Worm (Caenorhabditis elegans) whole organism, L1 larva: ENCODE results near the gene Y50D4A.6.

ENCODE experiments used
- C16A3.4 ChIP-seq: fragments of 150-350 bp; optimal IDR thresholded peaks from 2 replicates; lab custom pipeline; 2014; ENCODE audit warnings: missing biosample characterization, missing genetic modification characterization
- blmp-1 ChIP-seq: fragments of 150-350 bp; optimal IDR thresholded peaks from 2 replicates; lab custom pipeline; 2014; ENCODE audit warnings: missing biosample characterization, missing genetic modification characterization
- ceh-8 ChIP-seq: fragments of 200-800 bp; sonication (Bioruptor generic); optimal IDR thresholded peaks from 2 replicates; lab custom pipeline; 2018; ENCODE audit warnings: mild to moderate bottlenecking, missing genetic modification characterization, moderate library complexity, missing compliant biosample characterization
- dpl-1 ChIP-seq, 3 experiments: fragments of 150-350 bp in 2 of 3; sonication (generic microtip) in 1 of 3; optimal IDR thresholded peaks; 2 replicates each; lab custom pipeline; 2014 to 2017; ENCODE audit warnings: missing biosample characterization in 3 of 3, missing genetic modification characterization in 3 of 3, missing genetic modification reagents in 3 of 3
- efl-1 ChIP-seq, 4 experiments: fragments of 150-350 bp; optimal IDR thresholded peaks in 3 of 4; peaks in 1 of 4; 1 replicate in 1 of 4; 2 replicates in 3 of 4; lab custom pipeline; 2014; ENCODE audit warnings: missing biosample characterization in 2 of 4, missing genetic modification characterization in 2 of 4, missing genetic modification reagents in 2 of 4
- efl-3 ChIP-seq: fragments of 200-800 bp; sonication (Bioruptor generic); optimal IDR thresholded peaks from 2 replicates; lab custom pipeline; 2018; ENCODE audit warnings: mild to moderate bottlenecking, missing genetic modification characterization, missing compliant biosample characterization
- egl-27 ChIP-seq, 2 experiments: fragments of 150-350 bp in 1 of 2; sonication (generic microtip); optimal IDR thresholded peaks; 3 replicates each; lab custom pipeline; 2017 to 2018; ENCODE audit warnings: missing biosample characterization in 2 of 2, missing genetic modification characterization in 2 of 2, missing genetic modification reagents in 2 of 2
- ets-5 ChIP-seq: fragments of 200-800 bp; sonication (Bioruptor generic); IDR thresholded peaks from 2 replicates; pipeline ENCODE4 v1.3.6; 2022; ENCODE audit warnings: missing genetic modification characterization, missing compliant biosample characterization
- fkh-4 ChIP-seq: sonication (generic microtip); optimal IDR thresholded peaks from 2 replicates; lab custom pipeline; 2016; ENCODE audit warnings: missing compliant biosample characterization, missing genetic modification characterization, borderline replicate concordance
- fkh-8 ChIP-seq: sonication (generic microtip); optimal IDR thresholded peaks from 2 replicates; lab custom pipeline; 2016; ENCODE audit warnings: mild to moderate bottlenecking, missing genetic modification characterization, missing compliant biosample characterization
- fos-1 ChIP-seq: fragments of 150-350 bp; optimal IDR thresholded peaks from 2 replicates; lab custom pipeline; 2014; ENCODE audit warnings: missing biosample characterization, missing genetic modification characterization
- grh-1 ChIP-seq: fragments of 200-800 bp; sonication (Bioruptor generic); IDR thresholded peaks from 2 replicates; pipeline ENCODE4 v1.3.6; 2022; ENCODE audit warnings: missing genetic modification reagents, missing genetic modification characterization, missing compliant biosample characterization
- hlh-17 ChIP-seq: fragments of 200-800 bp; sonication (Bioruptor generic); optimal IDR thresholded peaks from 2 replicates; lab custom pipeline; 2018; ENCODE audit warnings: missing genetic modification characterization, mild to moderate bottlenecking, missing compliant biosample characterization, moderate library complexity, borderline replicate concordance
- hlh-4 ChIP-seq: sonication (generic microtip); optimal IDR thresholded peaks from 2 replicates; lab custom pipeline; 2016; ENCODE audit warnings: mild to moderate bottlenecking, missing genetic modification characterization, missing compliant biosample characterization
- irx-1 ChIP-seq: sonication (generic microtip); optimal IDR thresholded peaks from 2 replicates; lab custom pipeline; 2016; ENCODE audit warnings: missing genetic modification characterization, missing compliant biosample characterization
- isw-1 ChIP-seq: fragments of 200-800 bp; sonication (Bioruptor generic); IDR thresholded peaks from 2 replicates; pipeline ENCODE4 v1.3.6; 2022; ENCODE audit warnings: missing genetic modification characterization, missing compliant biosample characterization
- lin-14 ChIP-seq: fragments of 200-800 bp; sonication (Bioruptor generic); optimal IDR thresholded peaks from 2 replicates; lab custom pipeline; 2018; ENCODE audit warnings: mild to moderate bottlenecking, missing genetic modification characterization, moderate library complexity, missing compliant biosample characterization
- lin-15B ChIP-seq: fragments of 150-350 bp; sonication (generic microtip); optimal IDR thresholded peaks from 3 replicates; lab custom pipeline; 2014; ENCODE audit warnings: missing biosample characterization, missing genetic modification characterization
- lin-35 ChIP-seq, 2 experiments: fragments of 150-350 bp; optimal IDR thresholded peaks; 2 replicates each; lab custom pipeline; 2014; ENCODE audit warnings: missing biosample characterization in 2 of 2, missing genetic modification characterization in 2 of 2, missing genetic modification reagents in 2 of 2
- mab-9 ChIP-seq: fragments of 200-800 bp; sonication (Bioruptor generic); IDR thresholded peaks from 2 replicates; pipeline ENCODE4 v1.3.6; 2022; ENCODE audit warnings: missing genetic modification reagents, missing genetic modification characterization, missing compliant biosample characterization
- mdl-1 ChIP-seq, 2 experiments: fragments of 150-350 bp; optimal IDR thresholded peaks; 2 replicates each; lab custom pipeline; 2014 to 2017; ENCODE audit warnings: missing biosample characterization in 2 of 2, missing genetic modification characterization in 2 of 2, inconsistent platforms in 1 of 2
- mef-2 ChIP-seq: fragments of 150-350 bp; optimal IDR thresholded peaks from 2 replicates; lab custom pipeline; 2014; ENCODE audit warnings: missing biosample characterization, missing genetic modification characterization
- nhr-11 ChIP-seq: fragments of 150-350 bp; optimal IDR thresholded peaks from 2 replicates; lab custom pipeline; 2014; ENCODE audit warnings: missing biosample characterization, missing genetic modification characterization
- nhr-19 ChIP-seq: fragments of 200-800 bp; sonication (Bioruptor generic); conservative IDR thresholded peaks from 2 replicates; pipeline ENCODE4 v1.3.6; 2022; ENCODE audit warnings: missing genetic modification characterization, missing compliant biosample characterization
- nhr-20 ChIP-seq: sonication (generic microtip); optimal IDR thresholded peaks from 2 replicates; lab custom pipeline; 2016; ENCODE audit warnings: mild to moderate bottlenecking, missing genetic modification characterization, missing compliant biosample characterization
- nhr-47 ChIP-seq: sonication (generic microtip); optimal IDR thresholded peaks from 2 replicates; lab custom pipeline; 2016; ENCODE audit warnings: mild to moderate bottlenecking, missing genetic modification characterization, moderate library complexity, missing compliant biosample characterization
- nhr-71 ChIP-seq: sonication (generic microtip); optimal IDR thresholded peaks from 2 replicates; lab custom pipeline; 2016; ENCODE audit warnings: mild to moderate bottlenecking, missing genetic modification characterization, moderate library complexity, missing compliant biosample characterization
- nhr-76 ChIP-seq: sonication (generic microtip); optimal IDR thresholded peaks from 2 replicates; lab custom pipeline; 2017; ENCODE audit warnings: missing biosample characterization, missing genetic modification characterization
- nhr-85 ChIP-seq: sonication (generic microtip); peaks from one replicate; lab custom pipeline; 2016; ENCODE audit warnings: missing genetic modification characterization, inconsistent platforms, missing compliant biosample characterization
- pax-3 ChIP-seq: fragments of 200-800 bp; sonication (Bioruptor generic); optimal IDR thresholded peaks from 2 replicates; lab custom pipeline; 2018; ENCODE audit warnings: mild to moderate bottlenecking, missing genetic modification characterization, moderate library complexity, missing compliant biosample characterization
- pqm-1 ChIP-seq: sonication (generic microtip); optimal IDR thresholded peaks from 3 replicates; lab custom pipeline; 2017; ENCODE audit warnings: missing biosample characterization, missing genetic modification characterization
- rnt-1 ChIP-seq: sonication (generic microtip); optimal IDR thresholded peaks from 2 replicates; lab custom pipeline; 2016; ENCODE audit warnings: mild to moderate bottlenecking, missing genetic modification characterization, moderate library complexity, missing compliant biosample characterization
- snpc-4 ChIP-seq: fragments of 150-350 bp; optimal IDR thresholded peaks from 2 replicates; lab custom pipeline; 2014; ENCODE audit warnings: missing biosample characterization, missing genetic modification characterization
- snu-23 ChIP-seq: sonication (generic microtip); optimal IDR thresholded peaks from 2 replicates; lab custom pipeline; 2016; ENCODE audit warnings: missing genetic modification characterization, missing compliant biosample characterization
- sox-4 ChIP-seq: sonication (generic microtip); optimal IDR thresholded peaks from 2 replicates; lab custom pipeline; 2016; ENCODE audit warnings: missing genetic modification characterization, missing compliant biosample characterization
- sptf-1 ChIP-seq: fragments of 150-350 bp; optimal IDR thresholded peaks from 2 replicates; lab custom pipeline; 2014; ENCODE audit warnings: missing biosample characterization, missing genetic modification characterization
- tlp-1 ChIP-seq: fragments of 150-350 bp; optimal IDR thresholded peaks from 2 replicates; lab custom pipeline; 2014; ENCODE audit warnings: missing biosample characterization, missing genetic modification characterization
- unc-130 ChIP-seq: fragments of 150-350 bp; optimal IDR thresholded peaks from 2 replicates; lab custom pipeline; 2017; ENCODE audit warnings: missing biosample characterization, missing genetic modification characterization, inconsistent platforms
- unc-30 ChIP-seq: sonication (generic microtip); optimal IDR thresholded peaks from 2 replicates; lab custom pipeline; 2017; ENCODE audit warnings: missing biosample characterization, missing genetic modification characterization
- unc-62 ChIP-seq: fragments of 150-350 bp; optimal IDR thresholded peaks from 2 replicates; lab custom pipeline; 2014; ENCODE audit warnings: missing biosample characterization, missing genetic modification reagents, missing genetic modification characterization
- xbp-1 ChIP-seq: sonication (generic microtip); optimal IDR thresholded peaks from 2 replicates; lab custom pipeline; 2016; ENCODE audit warnings: missing genetic modification characterization, missing compliant biosample characterization
- zip-4 ChIP-seq: fragments of 200-800 bp; sonication (Bioruptor generic); optimal IDR thresholded peaks from 2 replicates; lab custom pipeline; 2018; ENCODE audit warnings: mild to moderate bottlenecking, missing genetic modification characterization, moderate library complexity, missing compliant biosample characterization

The Y50D4A.6 gene

ce11 chrV:1236333-1237068, 37.4 kb upstream of the Y50D4A.6 start:
- TF ChIP-seq unc-30 (tag; lab: Kevin White, UChicago): no peak
- TF ChIP-seq nhr-19 (GFP tag; lab: Robert Waterston, UW): no peak
- TF ChIP-seq isw-1 (GFP tag; lab: Robert Waterston, UW): no peak
- TF ChIP-seq nhr-85: peak; percentile 10
- no peak for TF ChIP-seq egl-27 (tag; optimal IDR thresholded peaks at IDR 0.05; lab: Kevin White, UChicago)
- no peak for TF ChIP-seq ets-5 (GFP tag; lab: Robert Waterston, UW)
- no peak for TF ChIP-seq sptf-1
- TF ChIP-seq pax-3 (tag; lab: Kevin White, UChicago): no peak
- TF ChIP-seq efl-1 (optimal IDR thresholded peaks at IDR 0.05; lab: Kevin White, UChicago): no peak
- peak in 1 of 2 experiments; percentile 73 for TF ChIP-seq efl-1 (GFP tag; optimal IDR thresholded peaks at IDR 0.05 in 1 of 2; lab: Kevin White, UChicago)
- TF ChIP-seq lin-15B (tag; lab: Kevin White, UChicago): no peak
- no peak for TF ChIP-seq unc-62 (GFP tag; lab: Kevin White, UChicago)
- TF ChIP-seq zip-4 (GFP tag; lab: Kevin White, UChicago): no peak
- peak; percentile 27 for TF ChIP-seq lin-14 (GFP tag; lab: Kevin White, UChicago)
- TF ChIP-seq nhr-11 (tag; lab: Kevin White, UChicago): no peak
- no peak for TF ChIP-seq snu-23 (GFP tag; lab: Kevin White, UChicago)
- no peak for TF ChIP-seq hlh-4
- no peak for TF ChIP-seq mef-2 (tag; lab: Kevin White, UChicago)
- no peak for TF ChIP-seq nhr-76 (tag; lab: Kevin White, UChicago)
- TF ChIP-seq irx-1 (tag; lab: Kevin White, UChicago): no peak
- TF ChIP-seq sox-4 (tag; lab: Kevin White, UChicago): no peak
- TF ChIP-seq, all 84 proteins: peak for 3

ce11 chrV:1235355-1235754, 36.3 kb upstream of the Y50D4A.6 start, which contains the start of gene madd-2:
Gene madd-2 (minus strand): TSS chrV:1235455.
- TF ChIP-seq nhr-85: peak; percentile 11
- TF ChIP-seq ceh-8 (GFP tag; lab: Kevin White, UChicago): no peak
- no peak for TF ChIP-seq xbp-1 (tag; lab: Kevin White, UChicago)
- no peak for TF ChIP-seq pqm-1 (tag; lab: Kevin White, UChicago)
- TF ChIP-seq fkh-8: no peak
- no peak for TF ChIP-seq unc-62 (GFP tag; lab: Kevin White, UChicago)
- TF ChIP-seq, all 84 proteins: peak for 1

ce11 chrV:1232574-1232973, 33.5 kb upstream of the Y50D4A.6 start:
- TF ChIP-seq dpl-1 (GFP tag; optimal IDR thresholded peaks at IDR 0.05; lab: Kevin White, UChicago) (no peak), mef-2 (tag; lab: Kevin White, UChicago) (no peak), nhr-85 (peak; percentile 29), zip-4 (GFP tag; lab: Kevin White, UChicago) (no peak)

DNA sequence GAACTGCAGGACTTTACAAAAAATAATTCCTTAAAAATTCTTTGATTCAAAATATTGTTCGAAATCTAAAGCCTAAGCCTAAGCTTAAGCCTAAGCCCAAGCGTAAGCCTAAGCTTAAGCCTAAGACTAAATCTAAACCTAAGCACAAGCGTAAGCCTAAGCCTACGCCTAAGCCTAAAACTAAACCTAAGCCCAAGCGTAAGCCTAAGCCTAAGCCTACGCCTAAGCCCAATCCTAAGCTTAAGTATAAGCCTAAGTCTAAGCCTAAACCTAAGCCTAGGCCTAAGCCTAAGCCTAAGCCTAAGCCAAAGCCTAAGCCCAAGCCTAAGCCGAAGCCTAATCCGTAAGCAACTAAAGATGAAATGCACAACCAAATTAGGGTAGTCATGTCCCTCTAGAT, 31.5 kb upstream of the Y50D4A.6 start:
- no peak for TF ChIP-seq nhr-20 (tag; lab: Kevin White, UChicago)
- TF ChIP-seq fkh-4 (tag; lab: Kevin White, UChicago): no peak
- no peak for TF ChIP-seq unc-62 (GFP tag; lab: Kevin White, UChicago)
- TF ChIP-seq mab-9 (GFP tag; lab: Robert Waterston, UW): no peak
- TF ChIP-seq lin-35 (GFP tag; optimal IDR thresholded peaks at IDR 0.05; lab: Kevin White, UChicago): no peak
- TF ChIP-seq rnt-1 (tag; lab: Kevin White, UChicago): no peak
- TF ChIP-seq fos-1: no peak
- TF ChIP-seq nhr-47 (tag; lab: Kevin White, UChicago): no peak
- no peak for TF ChIP-seq ets-5 (GFP tag; lab: Robert Waterston, UW)
- no peak for TF ChIP-seq hlh-17
- no peak for TF ChIP-seq blmp-1 (tag; lab: Kevin White, UChicago)
- TF ChIP-seq mdl-1 (tag; optimal IDR thresholded peaks at IDR 0.05; lab: Kevin White, UChicago): no peak
- TF ChIP-seq unc-130 (tag; lab: Kevin White, UChicago): no peak
- no peak for TF ChIP-seq grh-1
- TF ChIP-seq nhr-71: no peak
- no peak for TF ChIP-seq tlp-1 (tag; lab: Kevin White, UChicago)
- TF ChIP-seq snpc-4 (tag; lab: Kevin White, UChicago): no peak
- TF ChIP-seq C16A3.4: no peak
- no peak for TF ChIP-seq efl-3 (GFP tag; lab: Kevin White, UChicago)
- TF ChIP-seq isw-1 (GFP tag; lab: Robert Waterston, UW): no peak
